Worm (Caenorhabditis elegans) whole organism, L1 larva: ENCODE data around the gene T25B2.2.

Experiments used
- F16B12.6 ChIP-seq: fragments of 150-350 bp; optimal IDR thresholded peaks from 2 replicates; lab custom pipeline; 2014; ENCODE audit warnings: missing biosample characterization, missing genetic modification characterization
- aly-2 ChIP-seq: fragments of 150-350 bp; optimal IDR thresholded peaks from 2 replicates; lab custom pipeline; 2014; ENCODE audit warnings: missing biosample characterization, missing genetic modification characterization
- nhr-71 ChIP-seq: sonication (generic microtip); optimal IDR thresholded peaks from 2 replicates; lab custom pipeline; 2016; ENCODE audit warnings: mild to moderate bottlenecking, missing genetic modification characterization, moderate library complexity, missing compliant biosample characterization

DNA sequence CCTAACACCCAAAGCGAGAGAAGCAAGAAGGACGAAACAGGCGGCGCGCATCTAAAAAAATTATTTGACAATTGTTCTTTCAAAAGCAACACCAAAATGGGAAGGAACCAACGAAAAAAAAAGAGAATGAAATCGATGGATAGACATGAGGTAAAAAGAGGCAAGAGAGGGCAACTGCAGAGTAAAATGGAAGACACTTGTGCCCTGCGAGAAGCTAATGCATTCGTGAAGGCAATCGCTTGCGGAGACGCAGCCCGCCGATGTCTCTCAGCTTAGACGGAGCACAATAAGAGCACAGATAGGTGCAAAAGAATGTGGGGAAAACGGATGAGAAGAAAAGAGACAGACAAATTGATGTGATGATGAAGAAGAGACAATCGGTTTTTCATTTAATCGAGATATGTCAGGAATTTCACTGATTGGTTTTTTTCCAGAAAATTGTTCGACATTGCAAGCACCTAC is 41.2 kb upstream of the T25B2.2 start, which contains the start of gene C15H9.9:
- no peak for TF ChIP-seq aly-2 (tag; lab: Kevin White, UChicago)
- peak; percentile 39 for TF ChIP-seq nhr-71 (tag; lab: Kevin White, UChicago)
- no peak for TF ChIP-seq F16B12.6 (tag; lab: Kevin White, UChicago)
